Worm (Caenorhabditis elegans) whole organism, L4 larva: ENCODE results near the gene T05C3.6.

Source experiments
- mdl-1 ChIP-seq, 2 experiments: fragments of 150-350 bp in 1 of 2; sonication (generic microtip) in 1 of 2; optimal IDR thresholded peaks; 2 replicates each; lab custom pipeline; 2014 to 2017; ENCODE audit warnings: missing biosample characterization in 2 of 2, missing genetic modification characterization in 2 of 2
- skn-1 ChIP-seq: fragments of 150-350 bp; optimal IDR thresholded peaks from 2 replicates; lab custom pipeline; 2014; ENCODE audit warnings: missing biosample characterization, missing genetic modification characterization
- unc-39 ChIP-seq: sonication (generic microtip); optimal IDR thresholded peaks from 2 replicates; lab custom pipeline; 2017; ENCODE audit warnings: missing biosample characterization, missing genetic modification characterization

ce11 chrV:5447057-5447456, 43.2 kb upstream of the T05C3.6 start:
- TF ChIP-seq mdl-1 (tag; optimal IDR thresholded peaks at IDR 0.05; lab: Kevin White, UChicago) (no peak), skn-1 (tag; lab: Kevin White, UChicago) (no peak), unc-39 (tag; lab: Kevin White, UChicago) (no peak)
